Worm (Caenorhabditis elegans): ENCODE results near the gene arrd-2.

DNA sequence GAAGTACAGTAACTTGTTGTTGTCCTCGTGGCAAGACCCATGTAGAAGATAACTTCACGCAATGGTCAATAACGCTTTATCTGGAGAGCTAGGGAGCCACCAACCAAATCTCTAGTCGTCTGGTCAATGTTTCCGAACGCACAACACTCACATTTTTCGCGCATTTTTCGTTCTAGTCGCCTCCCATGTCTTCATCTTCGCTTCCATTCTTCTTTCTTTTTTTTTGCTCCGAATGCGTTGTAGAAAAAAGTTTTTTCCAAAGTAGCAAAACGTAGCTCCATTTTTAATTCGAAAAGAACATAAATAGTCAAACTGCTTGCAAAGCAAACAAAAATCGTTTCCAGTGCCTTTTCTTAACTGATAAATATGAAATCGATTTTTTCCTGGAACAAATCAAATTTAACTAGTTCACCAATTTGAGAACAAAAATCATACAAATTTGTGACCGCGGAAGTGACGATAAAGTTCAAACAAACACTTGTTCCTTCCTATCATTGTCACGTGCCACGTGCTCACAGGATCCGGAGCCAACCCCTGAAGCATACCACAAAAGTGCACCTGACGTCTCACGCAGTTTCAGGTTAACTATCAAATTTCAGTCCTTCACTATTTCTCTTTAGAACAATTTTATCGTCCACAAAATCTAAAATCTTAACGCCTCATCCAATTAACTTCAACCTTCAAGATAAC is 11.4 kb downstream of the arrd-2 start:
- TF ChIP-seq nhr-11 (tag; optimal IDR thresholded peaks at IDR 0.05) (no peak), ceh-45 (GFP tag; IDR thresholded peaks at IDR 0.05) (no peak), fkh-10 (GFP tag; optimal IDR thresholded peaks at IDR 0.05) (no peak), pqm-1 (tag; optimal IDR thresholded peaks at IDR 0.05) (no peak), pha-4 (tag; optimal IDR thresholded peaks at IDR 0.05) (no peak), unc-55 (GFP tag; optimal IDR thresholded peaks at IDR 0.05) (no peak), pat-9 (tag; optimal IDR thresholded peaks at IDR 0.05) (no peak), madf-2 (tag; optimal IDR thresholded peaks at IDR 0.05) (no peak), rnt-1 (tag; optimal IDR thresholded peaks at IDR 0.05) (no peak)
